Worm (Caenorhabditis elegans) whole organism, midembryonic: Measurements from ENCODE around the gene F36H9.10.

Source experiments
- T22C8.4 ChIP-seq: fragments of 200-800 bp; sonication (Bioruptor generic); IDR thresholded peaks from 2 replicates; pipeline ENCODE4 v1.3.6; 2022; ENCODE audit warnings: missing genetic modification characterization, missing compliant biosample characterization
- cog-1 ChIP-seq: sonication (generic microtip); optimal IDR thresholded peaks from 2 replicates; lab custom pipeline; 2016; ENCODE audit warnings: missing genetic modification characterization, missing compliant biosample characterization
- flt-1 ChIP-seq: fragments of 200-800 bp; sonication (Bioruptor generic); IDR thresholded peaks from 2 replicates; pipeline ENCODE4 v1.3.6; 2022; ENCODE audit warnings: missing genetic modification characterization, missing compliant biosample characterization
- klf-2 ChIP-seq: fragments of 200-800 bp; sonication (Bioruptor generic); conservative IDR thresholded peaks from 2 replicates; pipeline ENCODE4 v1.3.6; 2022; ENCODE audit warnings: missing genetic modification reagents, missing genetic modification characterization, missing compliant biosample characterization
- med-1 ChIP-seq: sonication (generic microtip); optimal IDR thresholded peaks from 2 replicates; lab custom pipeline; 2017; ENCODE audit warnings: missing genetic modification characterization, mild to moderate bottlenecking, missing compliant biosample characterization, antibody characterized with exemption, missing genetic modification reagents; ENCODE audit not compliant: insufficient read depth
- ref-1 ChIP-seq: fragments of 200-800 bp; sonication (Bioruptor generic); conservative IDR thresholded peaks from 2 replicates; pipeline ENCODE4 v1.3.6; 2022; ENCODE audit warnings: missing genetic modification reagents, missing genetic modification characterization, missing compliant biosample characterization
- tab-1 ChIP-seq: fragments of 200-800 bp; sonication (Bioruptor generic); IDR thresholded peaks from 2 replicates; pipeline ENCODE4 v1.3.6; 2022; ENCODE audit warnings: missing genetic modification characterization, missing compliant biosample characterization
- ztf-23 ChIP-seq: fragments of 200-800 bp; sonication (Bioruptor generic); IDR thresholded peaks from 2 replicates; pipeline ENCODE4 v1.3.6; 2022; ENCODE audit warnings: missing genetic modification reagents, missing genetic modification characterization, missing compliant biosample characterization
- ztf-29 ChIP-seq: fragments of 200-800 bp; sonication (Bioruptor generic); IDR thresholded peaks from 2 replicates; pipeline ENCODE4 v1.3.6; 2022; ENCODE audit warnings: missing genetic modification reagents, missing genetic modification characterization, missing compliant biosample characterization

F36H9.10 gene

DNA sequence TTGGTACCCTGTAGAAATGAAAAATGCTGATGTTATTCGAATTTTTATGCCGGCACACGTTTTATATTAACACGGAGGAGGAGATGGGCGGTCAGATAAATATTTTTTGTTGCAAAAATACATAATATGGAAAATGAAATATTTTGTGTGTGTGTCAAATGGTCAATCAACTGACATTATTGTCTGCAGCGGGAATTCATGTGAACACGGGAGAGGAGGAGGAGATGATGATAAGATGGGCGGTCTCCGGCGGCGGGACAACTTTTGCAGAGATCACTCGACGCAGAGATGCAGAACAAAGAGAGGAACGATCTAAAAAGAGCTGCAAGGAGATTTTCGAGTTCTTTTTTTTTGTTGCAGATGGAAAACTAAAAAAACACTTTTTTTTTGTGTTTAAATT lies 26.3 kb upstream of the F36H9.10 start, which contains the start of gene dhs-13:
TSS of gene dhs-13 (minus strand) at position 8 of the 400 bp plus-strand sequence.
- TF ChIP-seq tab-1 (GFP tag; lab: Robert Waterston, UW) = no peak
- TF ChIP-seq cog-1 (tag; lab: Kevin White, UChicago) = no peak
- TF ChIP-seq med-1 (GFP tag; lab: Kevin White, UChicago) = no peak
- TF ChIP-seq flt-1 = no peak
- no peak for TF ChIP-seq ztf-23 (GFP tag; lab: Robert Waterston, UW)
- no peak for TF ChIP-seq klf-2 (GFP tag; lab: Robert Waterston, UW)
- no peak for TF ChIP-seq T22C8.4 (GFP tag; lab: Robert Waterston, UW)
- no peak for TF ChIP-seq ztf-29
- no peak for TF ChIP-seq ref-1

ce11 chrV:1773120-1773519 lies 24.9 kb upstream of the F36H9.10 start:
- no peak for TF ChIP-seq ztf-29
- no peak for TF ChIP-seq tab-1 (GFP tag; lab: Robert Waterston, UW)
- TF ChIP-seq ztf-23 (GFP tag; lab: Robert Waterston, UW) = no peak
- no peak for TF ChIP-seq ref-1
- TF ChIP-seq flt-1 = no peak
- TF ChIP-seq klf-2 (GFP tag; lab: Robert Waterston, UW) = no peak
- TF ChIP-seq T22C8.4 (GFP tag; lab: Robert Waterston, UW) = no peak
- TF ChIP-seq med-1 (GFP tag; lab: Kevin White, UChicago) = no peak
- TF ChIP-seq cog-1 (tag; lab: Kevin White, UChicago) = no peak

ce11 chrV:1774874-1775589 lies 23.0 kb upstream of the F36H9.10 start, which contains the start of gene F36H9.7:
TSS of gene F36H9.7 (minus strand) at chrV:1774924.
- TF ChIP-seq tab-1 (GFP tag; lab: Robert Waterston, UW) (no peak), med-1 (GFP tag; lab: Kevin White, UChicago) (no peak), cog-1 (tag; lab: Kevin White, UChicago) (no peak), ztf-23 (GFP tag; lab: Robert Waterston, UW) (no peak), T22C8.4 (GFP tag; lab: Robert Waterston, UW) (no peak), ztf-29 (no peak), ref-1 (no peak), flt-1 (no peak), klf-2 (GFP tag; lab: Robert Waterston, UW) (no peak)

ce11 chrV:1779136-1779535 lies 18.9 kb upstream of the F36H9.10 start, which contains the start of gene F36H9.4:
TSS of gene F36H9.4 (minus strand) at chrV:1779236.
- TF ChIP-seq ztf-29 = no peak
- no peak for TF ChIP-seq med-1 (GFP tag; lab: Kevin White, UChicago)
- TF ChIP-seq cog-1 (tag; lab: Kevin White, UChicago) = no peak
- no peak for TF ChIP-seq klf-2 (GFP tag; lab: Robert Waterston, UW)
- TF ChIP-seq ref-1 = no peak
- no peak for TF ChIP-seq flt-1
- no peak for TF ChIP-seq ztf-23 (GFP tag; lab: Robert Waterston, UW)
- TF ChIP-seq tab-1 (GFP tag; lab: Robert Waterston, UW) = no peak
- no peak for TF ChIP-seq T22C8.4 (GFP tag; lab: Robert Waterston, UW)

DNA sequence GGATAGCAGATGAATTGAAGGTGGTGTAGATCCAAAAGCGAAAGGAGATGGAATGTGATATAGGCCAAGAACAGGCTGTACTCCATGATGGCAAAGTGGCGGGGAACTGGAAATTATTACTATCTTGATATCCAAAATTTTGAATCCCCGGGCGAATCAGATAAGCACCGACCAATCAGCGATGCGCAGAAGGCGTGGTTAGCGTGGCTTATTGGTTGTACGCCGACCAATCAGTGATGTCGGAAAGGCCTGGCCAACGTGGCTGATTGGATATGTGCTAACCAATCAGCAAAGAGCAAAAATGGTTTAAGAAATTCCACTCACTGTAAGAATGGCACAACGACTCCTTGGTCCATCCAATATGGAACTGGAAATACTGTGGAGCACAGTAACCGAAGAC lies 18.0 kb upstream of the F36H9.10 start:
- TF ChIP-seq tab-1 (GFP tag; lab: Robert Waterston, UW) (no peak), ztf-23 (GFP tag; lab: Robert Waterston, UW) (no peak), ztf-29 (no peak), ref-1 (no peak), flt-1 (no peak), cog-1 (tag; lab: Kevin White, UChicago) (no peak), T22C8.4 (GFP tag; lab: Robert Waterston, UW) (no peak), klf-2 (GFP tag; lab: Robert Waterston, UW) (no peak), med-1 (GFP tag; lab: Kevin White, UChicago) (no peak)

DNA sequence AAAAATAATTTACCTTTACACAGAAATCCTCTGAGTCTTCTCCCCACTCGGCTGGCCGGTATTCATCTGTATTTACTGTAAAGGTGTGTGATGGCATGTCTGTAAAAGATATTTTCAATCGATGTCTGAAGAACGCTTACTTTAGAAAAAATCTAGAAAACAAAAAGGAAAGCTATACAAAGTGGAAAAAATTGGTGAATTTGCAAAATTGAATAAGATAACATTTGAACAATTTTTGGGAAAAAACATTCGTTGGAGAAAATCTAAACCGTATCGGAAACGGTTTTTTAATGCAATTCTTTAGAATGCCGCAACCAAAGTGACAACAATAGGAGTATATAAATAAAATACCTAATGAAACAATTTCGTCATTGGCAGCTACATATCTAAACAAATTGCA lies 16.1 kb upstream of the F36H9.10 start, which contains the start of gene F36H9.5:
TSS of gene F36H9.5 (minus strand) at position 101 of the 400 bp plus-strand sequence.
- TF ChIP-seq klf-2 (GFP tag; lab: Robert Waterston, UW) (no peak), ref-1 (no peak), cog-1 (tag; lab: Kevin White, UChicago) (no peak), flt-1 (no peak), tab-1 (GFP tag; lab: Robert Waterston, UW) (no peak), med-1 (GFP tag; lab: Kevin White, UChicago) (no peak), ztf-29 (no peak), ztf-23 (GFP tag; lab: Robert Waterston, UW) (no peak), T22C8.4 (GFP tag; lab: Robert Waterston, UW) (no peak)

DNA sequence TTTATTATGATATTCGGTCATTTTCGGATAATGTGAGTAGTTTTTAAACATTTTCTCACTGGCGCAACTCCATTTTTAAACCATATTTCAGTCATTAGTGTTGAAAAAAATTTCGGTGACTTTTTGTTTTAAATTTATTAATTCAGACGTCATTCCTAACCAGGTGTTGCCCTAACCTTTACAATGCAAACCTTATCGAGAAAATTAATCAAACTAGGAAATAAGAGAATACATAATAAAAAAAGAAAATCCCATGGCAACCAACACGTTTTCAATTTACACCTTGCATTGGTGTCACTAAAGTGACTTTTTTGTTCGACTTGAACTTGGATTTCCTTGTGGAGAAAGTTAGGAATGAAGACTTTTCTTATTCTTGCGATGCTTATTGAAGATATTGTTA lies 9.8 kb upstream of the F36H9.10 start, which contains the start of gene F36H9.2:
TSS of gene F36H9.2 (plus strand) at position 301 of the 400 bp plus-strand sequence.
- TF ChIP-seq T22C8.4 (GFP tag; lab: Robert Waterston, UW) (no peak), ref-1 (no peak), tab-1 (GFP tag; lab: Robert Waterston, UW) (no peak), flt-1 (no peak)

- TF ChIP-seq klf-2 (GFP tag; lab: Robert Waterston, UW) (no peak), ztf-23 (GFP tag; lab: Robert Waterston, UW) (no peak), ztf-29 (no peak), cog-1 (tag; lab: Kevin White, UChicago) (no peak), flt-1 (no peak), ref-1 (no peak), T22C8.4 (GFP tag; lab: Robert Waterston, UW) (no peak), med-1 (GFP tag; lab: Kevin White, UChicago) (no peak), tab-1 (GFP tag; lab: Robert Waterston, UW) (no peak)
These were observed 8.5 kb upstream of the F36H9.10 start for ce11 chrV:1789495-1789894.

- TF ChIP-seq cog-1 (tag; lab: Kevin White, UChicago) (no peak), tab-1 (GFP tag; lab: Robert Waterston, UW) (no peak)
These were observed 3.8 kb upstream of the F36H9.10 start, which contains the start of gene F36H9.1 for ce11 chrV:1794218-1794617. TSS of gene F36H9.1 (plus strand) at chrV:1794518.
